Worm (Caenorhabditis elegans) whole organism, L3 larva: Measurements from ENCODE around the gene F35E8.10.

Experiments used
- nhr-67 ChIP-seq: fragments of 150-350 bp; optimal IDR thresholded peaks from 2 replicates; lab custom pipeline; 2014; ENCODE audit warnings: missing biosample characterization, missing genetic modification characterization
- nhr-77 ChIP-seq: fragments of 150-350 bp; optimal IDR thresholded peaks from 2 replicates; lab custom pipeline; 2014; ENCODE audit warnings: missing biosample characterization, missing genetic modification characterization

ce11 chrV:15950903-15951302 is 30.7 kb upstream of the F35E8.10 start, which contains the start of gene srw-59:
- no peak for TF ChIP-seq nhr-67 (tag; lab: Kevin White, UChicago)
- TF ChIP-seq nhr-77 (tag; lab: Kevin White, UChicago): no peak
